Worm (Caenorhabditis elegans): ENCODE results near the gene swsn-4.

Gene swsn-4

ce11 chrIV:11082789-11083235 is 43.0 kb upstream of the swsn-4 start (continued):
- TF ChIP-seq lir-3 (tag; optimal IDR thresholded peaks at IDR 0.05) (peak; percentile 30), sdz-12 (GFP tag; optimal IDR thresholded peaks at IDR 0.05) (peak; percentile 67), lin-38 (GFP tag; IDR thresholded peaks at IDR 0.05) (peak; percentile 78), unc-62 (GFP tag; optimal IDR thresholded peaks at IDR 0.05 in 1 of 2) (peak; percentile 21 to 100), unc-62 (tag; optimal IDR thresholded peaks at IDR 0.05) (no peak), aly-2 (tag; optimal IDR thresholded peaks at IDR 0.05) (no peak), mxl-2 (GFP tag; conservative IDR thresholded peaks at IDR 0.05) (no peak), arid-1 (GFP tag; conservative IDR thresholded peaks at IDR 0.05) (peak; percentile 53), daf-16 (GFP tag; optimal IDR thresholded peaks at IDR 0.05) (peak; percentile 51 to 71), daf-16 (tag; optimal IDR thresholded peaks at IDR 0.05) (peak; percentile 74), nhr-237 (tag; optimal IDR thresholded peaks at IDR 0.05) (peak; percentile 38), mep-1 (tag; optimal IDR thresholded peaks at IDR 0.05) (peak; percentile 96), D1046.2 (GFP tag; IDR thresholded peaks at IDR 0.05) (no peak), F10B5.3 (tag; optimal IDR thresholded peaks at IDR 0.05) (no peak), lsy-2 (tag; optimal IDR thresholded peaks at IDR 0.05) (peak; percentile 86 to 93), Y75B8A.6 (GFP tag; IDR thresholded peaks at IDR 0.05) (no peak), dmd-8 (GFP tag; IDR thresholded peaks at IDR 0.05) (0 out of 2 replicates have a peak, but pooled peaks have one; percentile 20), ZK337.2 (GFP tag; IDR thresholded peaks at IDR 0.05) (no peak), ztf-7 (tag; optimal IDR thresholded peaks at IDR 0.05) (peak; percentile 82), attf-4 (tag; optimal IDR thresholded peaks at IDR 0.05) (no peak), nhr-25 (tag; optimal IDR thresholded peaks at IDR 0.05; ENCODE audit: borderline replicate concordance, insufficient read depth) (peak; percentile 92), duxl-1 (tag; optimal IDR thresholded peaks at IDR 0.05; ENCODE audit: poor library complexity) (peak; percentile 69), ces-1 (GFP tag; optimal IDR thresholded peaks at IDR 0.05) (peak; percentile 81), fkh-10 (GFP tag; optimal IDR thresholded peaks at IDR 0.05) (peak; percentile 87), daf-8 (GFP tag; IDR thresholded peaks at IDR 0.05) (no peak), daf-12 (tag; optimal IDR thresholded peaks at IDR 0.05) (peak; percentile 13), hlh-11 (tag; optimal IDR thresholded peaks at IDR 0.05) (peak; percentile 97), cey-2 (tag; optimal IDR thresholded peaks at IDR 0.05; ENCODE audit: borderline replicate concordance, insufficient read depth) (no peak), pqm-1 (tag; optimal IDR thresholded peaks at IDR 0.05) (peak; percentile 3), Y105C5A.15 (GFP tag; IDR thresholded peaks at IDR 0.05) (no peak), T20F7.1 (GFP tag; optimal IDR thresholded peaks at IDR 0.05) (peak; percentile 81), mxl-3 (GFP tag; optimal IDR thresholded peaks at IDR 0.05) (peak; percentile 82), mdt-29 (GFP tag; IDR thresholded peaks at IDR 0.05) (peak; percentile 76; the same call in 1 of the 2 replicates), mes-2 (tag; optimal IDR thresholded peaks at IDR 0.05; ENCODE audit: poor library complexity, severe bottlenecking) (peak; percentile 67), madf-5 (GFP tag; IDR thresholded peaks at IDR 0.05) (no peak), ztf-11 (tag; optimal IDR thresholded peaks at IDR 0.05) (no peak), nhr-10 (tag; optimal IDR thresholded peaks at IDR 0.05) (peak; percentile 54), T26A8.4 (GFP tag; IDR thresholded peaks at IDR 0.05) (peak; percentile 89), nhr-42 (GFP tag; IDR thresholded peaks at IDR 0.05) (peak; percentile 89), ZK546.5 (tag; optimal IDR thresholded peaks at IDR 0.05) (no peak), php-3 (GFP tag; IDR thresholded peaks at IDR 0.05) (0 out of 2 replicates have a peak, but pooled peaks have one; percentile 26), F49E8.2 (tag; optimal IDR thresholded peaks at IDR 0.05; ENCODE audit: borderline replicate concordance) (no peak), hif-1 (tag; optimal IDR thresholded peaks at IDR 0.05) (peak; percentile 60 to 86), zag-1 (tag; optimal IDR thresholded peaks at IDR 0.05) (peak; percentile 74), dpl-1 (GFP tag; optimal IDR thresholded peaks at IDR 0.05) (peak; percentile 65), rbr-2 (tag; optimal IDR thresholded peaks at IDR 0.05) (peak; percentile 96), aha-1 (tag) (peak; percentile 99), spr-3 (GFP tag; optimal IDR thresholded peaks at IDR 0.05) (peak; percentile 80), tra-1 (GFP tag; IDR thresholded peaks at IDR 0.05) (peak; percentile 76), zfp-3 (GFP tag; conservative IDR thresholded peaks at IDR 0.05) (0 out of 2 replicates have a peak, but pooled peaks have one; percentile 23), nhr-102 (tag; optimal IDR thresholded peaks at IDR 0.05) (peak; percentile 86)
